Fruit fly (Drosophila melanogaster): ENCODE results near the gene XNP.

XNP gene

DNA sequence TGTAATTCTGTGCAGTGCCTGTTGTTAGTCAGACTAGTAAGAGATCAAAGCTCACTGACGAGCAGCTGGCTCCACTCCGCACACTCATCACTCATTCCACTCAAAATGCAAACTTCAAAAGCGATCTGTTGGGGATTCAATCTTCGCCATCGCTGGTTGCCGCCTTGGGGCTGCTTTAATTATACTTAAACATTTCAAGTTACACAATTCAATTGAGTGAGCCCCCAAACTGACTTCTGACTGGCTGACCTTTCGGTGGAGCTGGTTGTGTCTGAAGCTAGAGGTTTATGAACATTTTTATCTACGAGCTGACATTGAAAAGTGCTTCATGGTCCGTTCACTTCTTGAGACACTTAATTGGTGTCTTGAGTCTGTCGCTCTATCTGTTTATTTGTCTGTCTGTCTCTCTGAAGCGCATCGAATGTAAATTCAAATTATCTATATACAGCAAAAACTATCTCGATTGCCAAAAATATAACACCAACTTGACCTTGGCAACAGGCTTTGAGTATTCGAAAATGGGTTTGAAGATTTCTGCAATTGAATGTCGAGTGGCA is 45.3 kb downstream of the XNP start (continued):
- peak; percentile 69; the same call in 1 of the 3 replicates for TF ChIP-seq z (GFP tag; IDR thresholded peaks at IDR 0.05)
- TF ChIP-seq CG3163 (GFP tag; optimal IDR thresholded peaks at IDR 0.05) = no peak
- TF ChIP-seq CG8944 (GFP tag; optimal IDR thresholded peaks at IDR 0.05) = no peak
- peak; percentile 30 for TF ChIP-seq Nf-YC (tag; optimal IDR thresholded peaks at IDR 0.05)
- peak; percentile 83; the same call in 3 of the 4 replicates for TF ChIP-seq chinmo (GFP tag; IDR thresholded peaks at IDR 0.05; ENCODE audit: partially characterized antibody)
- TF ChIP-seq pho (GFP tag; optimal IDR thresholded peaks at IDR 0.05) = no peak
- no peak for TF ChIP-seq sisA (GFP tag; IDR thresholded peaks at IDR 0.05)
- no peak for TF ChIP-seq salm (tag; optimal IDR thresholded peaks at IDR 0.05)
- TF ChIP-seq caup (GFP tag; optimal IDR thresholded peaks at IDR 0.05; ENCODE audit: severe bottlenecking) = no peak
- TF ChIP-seq hkb (optimal IDR thresholded peaks at IDR 0.05) = no peak
- no peak for TF ChIP-seq hkb (GFP tag; IDR thresholded peaks at IDR 0.05)
- TF ChIP-seq sens (GFP tag) = peak; percentile 35
- no peak for TF ChIP-seq CG15073 (GFP tag; optimal IDR thresholded peaks at IDR 0.05)
- TF ChIP-seq emc (GFP tag; optimal IDR thresholded peaks at IDR 0.05) = no peak
- TF ChIP-seq Fer1 (GFP tag; optimal IDR thresholded peaks at IDR 0.05) = no peak
- no peak for TF ChIP-seq pb (GFP tag; optimal IDR thresholded peaks at IDR 0.05)
- no peak for TF ChIP-seq Side (GFP tag; optimal IDR thresholded peaks at IDR 0.05)
- TF ChIP-seq seq (GFP tag; IDR thresholded peaks at IDR 0.05) = no peak
- TF ChIP-seq CG10979 (tag; optimal IDR thresholded peaks at IDR 0.05) = no peak
- no peak for TF ChIP-seq Dip2 (GFP tag; IDR thresholded peaks at IDR 0.05)

Data from whole organism, embryonic.